Worm (Caenorhabditis elegans) whole organism, L4/young adult: ENCODE results near the gene fbxa-199.

Experiments used
- W03F9.2 ChIP-seq: fragments of 150-350 bp; optimal IDR thresholded peaks from 2 replicates; lab custom pipeline; 2014; ENCODE audit warnings: missing biosample characterization, missing genetic modification characterization
- dao-5 ChIP-seq: sonication (generic microtip); optimal IDR thresholded peaks from 2 replicates; lab custom pipeline; 2016; ENCODE audit warnings: missing genotype, missing genetic modification characterization, moderate library complexity, missing compliant biosample characterization
- him-1 ChIP-seq: sonication (generic microtip); optimal IDR thresholded peaks from 2 replicates; lab custom pipeline; 2016; ENCODE audit warnings: missing genotype, missing genetic modification reagents, missing genetic modification characterization, missing compliant biosample characterization

Gene fbxa-199

ce11 chrV:15415951-15416350 lies 17.3 kb upstream of the fbxa-199 start, which contains the start of gene srh-265:
TSS of gene srh-265 (plus strand) at chrV:15416251.
- TF ChIP-seq dao-5 (tag; lab: Kevin White, UChicago) (no peak), W03F9.2 (tag; lab: Kevin White, UChicago) (no peak), him-1 (tag; lab: Kevin White, UChicago) (no peak)

- TF ChIP-seq dao-5 (tag; lab: Kevin White, UChicago) (no peak), him-1 (tag; lab: Kevin White, UChicago) (no peak), W03F9.2 (tag; lab: Kevin White, UChicago) (no peak)
These were observed 15.2 kb upstream of the fbxa-199 start, which contains the start of gene srh-264 for ce11 chrV:15413847-15414246. TSS of gene srh-264 (plus strand) at chrV:15414147.

ce11 chrV:15412625-15413024 lies 14.0 kb upstream of the fbxa-199 start, which contains the start of gene srbc-63:
TSS of gene srbc-63 (minus strand) at chrV:15412725.
- TF ChIP-seq dao-5 (tag; lab: Kevin White, UChicago): no peak

- TF ChIP-seq him-1 (tag; lab: Kevin White, UChicago): no peak
- no peak for TF ChIP-seq W03F9.2 (tag; lab: Kevin White, UChicago)
- TF ChIP-seq dao-5 (tag; lab: Kevin White, UChicago): no peak
These were observed 8.3 kb upstream of the fbxa-199 start, which contains the start of gene srh-257 for ce11 chrV:15406928-15407327. TSS of gene srh-257 (plus strand) at chrV:15407228.

ce11 chrV:15404859-15405258 lies 6.2 kb upstream of the fbxa-199 start, which contains the start of gene srh-258:
TSS of gene srh-258 (plus strand) at chrV:15405159.
- no peak for TF ChIP-seq dao-5 (tag; lab: Kevin White, UChicago)
- no peak for TF ChIP-seq him-1 (tag; lab: Kevin White, UChicago)
- no peak for TF ChIP-seq W03F9.2 (tag; lab: Kevin White, UChicago)

- TF ChIP-seq him-1 (tag; lab: Kevin White, UChicago) (no peak), dao-5 (tag; lab: Kevin White, UChicago) (no peak), W03F9.2 (tag; lab: Kevin White, UChicago) (no peak)
These were observed 3.3 kb upstream of the fbxa-199 start, which contains the start of gene fbxa-135 for ce11 chrV:15401856-15402314. TSS of gene fbxa-135 (plus strand) at chrV:15402264.

- TF ChIP-seq him-1 (tag; lab: Kevin White, UChicago): no peak
- TF ChIP-seq dao-5 (tag; lab: Kevin White, UChicago): no peak
- no peak for TF ChIP-seq W03F9.2 (tag; lab: Kevin White, UChicago)
These were observed 1.2 kb upstream of the fbxa-199 start, which contains the start of the genes T06E6.15 and sri-7 for ce11 chrV:15399691-15400377. TSS of gene T06E6.15 (minus strand) at chrV:15399791. TSS of gene sri-7 (plus strand) at chrV:15400327.

- no peak for TF ChIP-seq dao-5 (tag; lab: Kevin White, UChicago)
- TF ChIP-seq W03F9.2 (tag; lab: Kevin White, UChicago): no peak
- TF ChIP-seq him-1 (tag; lab: Kevin White, UChicago): no peak
These were observed 1.5 kb downstream of the fbxa-199 start for ce11 chrV:15397139-15397538.

ce11 chrV:15395347-15395746 lies 3.3 kb downstream of the fbxa-199 start, which contains the start of gene cyb-3:
TSS of gene cyb-3 (plus strand) at chrV:15395696.
- TF ChIP-seq W03F9.2 (tag; lab: Kevin White, UChicago): no peak
- no peak for TF ChIP-seq dao-5 (tag; lab: Kevin White, UChicago)
- TF ChIP-seq him-1 (tag; lab: Kevin White, UChicago): no peak

- TF ChIP-seq dao-5 (tag; lab: Kevin White, UChicago) (no peak), him-1 (tag; lab: Kevin White, UChicago) (no peak), W03F9.2 (tag; lab: Kevin White, UChicago) (no peak)
These were observed 3.7 kb downstream of the fbxa-199 start, which contains the start of gene T06E6.1 for ce11 chrV:15394906-15395305. TSS of gene T06E6.1 (minus strand) at chrV:15394961.

ce11 chrV:15392064-15392463 lies 6.6 kb downstream of the fbxa-199 start:
- TF ChIP-seq him-1 (tag; lab: Kevin White, UChicago) (no peak), W03F9.2 (tag; lab: Kevin White, UChicago) (no peak), dao-5 (tag; lab: Kevin White, UChicago) (no peak)

- no peak for TF ChIP-seq W03F9.2 (tag; lab: Kevin White, UChicago)
- TF ChIP-seq him-1 (tag; lab: Kevin White, UChicago): no peak
- no peak for TF ChIP-seq dao-5 (tag; lab: Kevin White, UChicago)
These were observed 9.7 kb downstream of the fbxa-199 start, which contains the start of gene srh-170 for ce11 chrV:15388820-15389384. TSS of gene srh-170 (minus strand) at chrV:15388870.

ce11 chrV:15384733-15385132 lies 13.9 kb downstream of the fbxa-199 start, which contains the start of gene str-102:
TSS of gene str-102 (plus strand) at chrV:15385033.
- no peak for TF ChIP-seq dao-5 (tag; lab: Kevin White, UChicago)
- no peak for TF ChIP-seq him-1 (tag; lab: Kevin White, UChicago)
- TF ChIP-seq W03F9.2 (tag; lab: Kevin White, UChicago): no peak
